Fruit fly (Drosophila melanogaster) whole organism, embryonic: ENCODE results near the gene fz.

Experiments
- Ada2b ChIP-seq: fragments of 200-800 bp; sonication (Bioruptor generic); IDR thresholded peaks from 2 replicates; pipeline ENCODE4 v1.3.6; 2022; ENCODE audit warnings: missing biosample characterization, missing genetic modification characterization
- Asciz ChIP-seq: fragments of 200-800 bp; sonication (Bioruptor generic); optimal IDR thresholded peaks from 2 replicates; lab custom pipeline; 2017; ENCODE audit warnings: missing biosample characterization, mild to moderate bottlenecking, missing genetic modification characterization, missing genetic modification reagents
- Awh ChIP-seq: fragments of 200-800 bp; sonication (Bioruptor generic); IDR thresholded peaks from 2 replicates; pipeline ENCODE4, ENCODE4 v1.3.6; 2022; ENCODE audit warnings: missing biosample characterization, missing genetic modification characterization
- B-H1 ChIP-seq: fragments of 200-800 bp; sonication (Bioruptor generic); IDR thresholded peaks from 3 replicates; pipeline ENCODE4 v1.3.6; 2022; ENCODE audit warnings: missing biosample characterization, missing genetic modification characterization
- Blimp-1 ChIP-seq: fragments of 200-800 bp; sonication (Bioruptor generic); optimal IDR thresholded peaks from 3 replicates; lab custom pipeline; 2018; ENCODE audit warnings: missing biosample characterization, missing genetic modification characterization, mild to moderate bottlenecking, moderate library complexity, missing genetic modification reagents
- CG10267 ChIP-seq: fragments of 200-800 bp; sonication (Bioruptor generic); optimal IDR thresholded peaks from 2 replicates; lab custom pipeline; 2018; ENCODE audit warnings: missing biosample characterization, mild to moderate bottlenecking, missing genetic modification characterization, moderate library complexity
- CG10979 ChIP-seq: fragments of 200-800 bp; sonication (Bioruptor generic); optimal IDR thresholded peaks from 2 replicates; lab custom pipeline; 2018; ENCODE audit warnings: missing biosample characterization, mild to moderate bottlenecking, missing genetic modification characterization, moderate library complexity
- CG11093 ChIP-seq: fragments of 200-800 bp; sonication (Bioruptor generic); IDR thresholded peaks from 3 replicates; pipeline ENCODE4 v1.3.6; 2022; ENCODE audit warnings: missing biosample characterization, missing genetic modification characterization
- CG13624 ChIP-seq: fragments of 200-800 bp; sonication (Bioruptor generic); optimal IDR thresholded peaks from 2 replicates; lab custom pipeline; 2016; ENCODE audit warnings: missing biosample characterization, missing genetic modification characterization
- CG16779 ChIP-seq: fragments of 200-800 bp; sonication (Bioruptor generic); IDR thresholded peaks from 2 replicates; pipeline ENCODE4 v1.3.6; 2022; ENCODE audit warnings: missing biosample characterization, missing genetic modification characterization
- CG18599 ChIP-seq: fragments of 200-800 bp; sonication (Bioruptor generic); optimal IDR thresholded peaks from 3 replicates; lab custom pipeline; 2017; ENCODE audit warnings: missing biosample characterization, missing genetic modification characterization, mild to moderate bottlenecking, moderate library complexity, missing genetic modification reagents
- CG2199 ChIP-seq: fragments of 200-800 bp; sonication (Bioruptor generic); IDR thresholded peaks from 3 replicates; pipeline ENCODE4 v1.3.6; 2022; ENCODE audit warnings: missing biosample characterization, missing genetic modification characterization
- CG2678 ChIP-seq: fragments of 200-800 bp; sonication (Bioruptor generic); optimal IDR thresholded peaks from 3 replicates; lab custom pipeline; 2019; ENCODE audit warnings: missing biosample characterization, mild to moderate bottlenecking, missing genetic modification characterization, moderate library complexity
- CG2712 ChIP-seq: fragments of 200-800 bp; optimal IDR thresholded peaks from 3 replicates; lab custom pipeline; 2019; ENCODE audit warnings: missing biosample characterization, mild to moderate bottlenecking, missing genetic modification characterization, moderate library complexity
- CG2889 ChIP-seq: fragments of 200-800 bp; sonication (Bioruptor generic); IDR thresholded peaks from 3 replicates; pipeline ENCODE4 v1.3.6; 2022; ENCODE audit warnings: missing biosample characterization, missing genetic modification characterization
- CG31441 ChIP-seq: fragments of 200-800 bp; sonication (Bioruptor generic); IDR thresholded peaks from 2 replicates; pipeline ENCODE4 v1.3.6; 2022; ENCODE audit warnings: missing biosample characterization, missing genetic modification characterization
- CG4282 ChIP-seq: fragments of 200-800 bp; sonication (Bioruptor generic); optimal IDR thresholded peaks from 2 replicates; lab custom pipeline; 2016; ENCODE audit warnings: missing biosample characterization, missing genetic modification characterization
- CG5180 ChIP-seq: fragments of 200-800 bp; sonication (Bioruptor generic); optimal IDR thresholded peaks from 3 replicates; lab custom pipeline; 2017; ENCODE audit warnings: missing biosample characterization, missing genetic modification characterization, mild to moderate bottlenecking, moderate library complexity, missing genetic modification reagents
- CG6791 ChIP-seq: fragments of 200-800 bp; sonication (Bioruptor generic); IDR thresholded peaks from 3 replicates; pipeline ENCODE4 v1.3.6; 2022; ENCODE audit warnings: missing biosample characterization, missing genetic modification characterization; ENCODE audit not compliant: partially characterized antibody
- CG6813 ChIP-seq: fragments of 200-800 bp; sonication (Bioruptor generic); optimal IDR thresholded peaks from 2 replicates; lab custom pipeline; 2017; ENCODE audit warnings: missing biosample characterization, missing genetic modification characterization, mild to moderate bottlenecking, moderate library complexity, missing genetic modification reagents
- CTCF ChIP-seq: fragments of 200-800 bp; sonication (Bioruptor generic); optimal IDR thresholded peaks from 2 replicates; lab custom pipeline; 2017; ENCODE audit warnings: missing biosample characterization, mild to moderate bottlenecking, missing genetic modification characterization, moderate library complexity
- D ChIP-seq, 2 experiments: fragments of 200-800 bp in 1 of 2; fragments of >200 bp in 1 of 2; sonication (Bioruptor generic) in 1 of 2; optimal IDR thresholded peaks; 2 replicates in 1 of 2; 3 replicates in 1 of 2; lab custom pipeline; 2017; ENCODE audit warnings: mild to moderate bottlenecking in 1 of 2, missing biosample characterization in 1 of 2, missing genetic modification characterization in 1 of 2, missing genetic modification reagents in 1 of 2
- D19A ChIP-seq: fragments of 200-800 bp; optimal IDR thresholded peaks from 3 replicates; lab custom pipeline; 2019; ENCODE audit warnings: missing biosample characterization, mild to moderate bottlenecking, missing genetic modification characterization, moderate library complexity
- Ets65A ChIP-seq: fragments of 200-800 bp; sonication (Bioruptor generic); peaks from one replicate; lab custom pipeline; 2016; ENCODE audit warnings: missing biosample characterization, missing genetic modification characterization
- Gsc ChIP-seq: fragments of 200-800 bp; sonication (Bioruptor generic); IDR thresholded peaks from 2 replicates; pipeline ENCODE4 v1.3.6; 2022; ENCODE audit warnings: missing biosample characterization, missing genetic modification characterization
- HLH3B ChIP-seq: fragments of 200-800 bp; sonication (Bioruptor generic); IDR thresholded peaks from 2 replicates; pipeline ENCODE4 v1.3.6; 2022; ENCODE audit warnings: missing biosample characterization, missing genetic modification characterization
- Hmr ChIP-seq: fragments of 200-800 bp; sonication (Bioruptor generic); optimal IDR thresholded peaks from 3 replicates; lab custom pipeline; 2017; ENCODE audit warnings: mild to moderate bottlenecking, missing biosample characterization, missing genetic modification reagents, missing genetic modification characterization
- Hr51 ChIP-seq, 2 experiments: fragments of 200-800 bp; sonication (Bioruptor generic); optimal IDR thresholded peaks; 2 replicates in 1 of 2; 3 replicates in 1 of 2; lab custom pipeline; 2016 to 2018; ENCODE audit warnings: missing biosample characterization in 2 of 2, missing genetic modification characterization in 2 of 2, mild to moderate bottlenecking in 1 of 2, moderate library complexity in 1 of 2
- Meics ChIP-seq: fragments of 200-800 bp; sonication (Bioruptor generic); optimal IDR thresholded peaks from 2 replicates; lab custom pipeline; 2017; ENCODE audit warnings: missing biosample characterization, mild to moderate bottlenecking, missing genetic modification characterization
- Xrp1 ChIP-seq: fragments of 200-800 bp; sonication (Bioruptor generic); IDR thresholded peaks from 2 replicates; pipeline ENCODE4 v1.3.6; 2022; ENCODE audit warnings: missing biosample characterization, missing genetic modification characterization
- chm ChIP-seq: fragments of 200-800 bp; sonication (Bioruptor generic); IDR thresholded peaks from 2 replicates; pipeline ENCODE4 v1.3.6; 2022; ENCODE audit warnings: missing biosample characterization, missing genetic modification characterization
- esg ChIP-seq: fragments of 200-800 bp; sonication (Bioruptor generic); conservative IDR thresholded peaks from 2 replicates; pipeline ENCODE4 v1.3.6; 2022; ENCODE audit warnings: missing biosample characterization, missing genetic modification characterization
- gce ChIP-seq: fragments of 200-800 bp; sonication (Bioruptor generic); IDR thresholded peaks from 3 replicates; pipeline ENCODE4 v1.3.6; 2022; ENCODE audit warnings: missing biosample characterization, missing genetic modification characterization
- hbn ChIP-seq: fragments of 200-800 bp; sonication (Bioruptor generic); IDR thresholded peaks from 2 replicates; pipeline ENCODE4 v1.3.6; 2022; ENCODE audit warnings: missing biosample characterization, missing genetic modification characterization; ENCODE audit not compliant: partially characterized antibody
- ken ChIP-seq: fragments of 200-800 bp; sonication (Bioruptor generic); IDR thresholded peaks from 3 replicates; pipeline ENCODE4 v1.3.6; 2022; ENCODE audit warnings: missing biosample characterization, missing genetic modification characterization
- lmd ChIP-seq: fragments of 200-800 bp; sonication (Bioruptor generic); IDR thresholded peaks from 2 replicates; pipeline ENCODE4 v1.3.6; 2022; ENCODE audit warnings: missing biosample characterization, missing genetic modification characterization
- nmo ChIP-seq: fragments of 200-800 bp; sonication (Bioruptor generic); optimal IDR thresholded peaks from 2 replicates; lab custom pipeline; 2018; ENCODE audit warnings: missing biosample characterization, mild to moderate bottlenecking, missing genetic modification characterization, moderate library complexity
- otp ChIP-seq: fragments of 200-800 bp; sonication (Bioruptor generic); IDR thresholded peaks from 3 replicates; pipeline ENCODE4, ENCODE4 v1.3.6; 2022; ENCODE audit warnings: missing biosample characterization, missing genetic modification characterization
- phol ChIP-seq: fragments of 200-800 bp; sonication (Bioruptor generic); optimal IDR thresholded peaks from 3 replicates; lab custom pipeline; 2018; ENCODE audit warnings: missing biosample characterization, mild to moderate bottlenecking, missing genetic modification characterization, moderate library complexity
- ranshi ChIP-seq: fragments of 200-800 bp; sonication (Bioruptor generic); IDR thresholded peaks from 2 replicates; pipeline ENCODE4 v1.3.6; 2022; ENCODE audit warnings: missing biosample characterization, missing genetic modification characterization
- row ChIP-seq: fragments of 200-800 bp; sonication (Bioruptor generic); IDR thresholded peaks from 3 replicates; pipeline ENCODE4 v1.3.6; 2022; ENCODE audit warnings: missing biosample characterization, missing genetic modification characterization
- run ChIP-seq: fragments of 200-800 bp; sonication (Bioruptor generic); optimal IDR thresholded peaks from 3 replicates; lab custom pipeline; 2018; ENCODE audit warnings: missing biosample characterization, mild to moderate bottlenecking, missing genetic modification characterization
- scrt ChIP-seq: fragments of 200-800 bp; sonication (Bioruptor generic); optimal IDR thresholded peaks from 2 replicates; lab custom pipeline; 2018; ENCODE audit warnings: missing biosample characterization, mild to moderate bottlenecking, missing genetic modification characterization, moderate library complexity
- sens ChIP-seq: fragments of 200-800 bp; sonication (Bioruptor generic); peaks from one replicate; lab custom pipeline; 2016; ENCODE audit warnings: missing biosample characterization, missing genetic modification characterization
- unpg ChIP-seq: fragments of 200-800 bp; sonication (Bioruptor generic); optimal IDR thresholded peaks from 3 replicates; lab custom pipeline; 2018; ENCODE audit warnings: missing biosample characterization, mild to moderate bottlenecking, missing genetic modification characterization, moderate library complexity
- vvl ChIP-seq: fragments of 200-800 bp; sonication (Bioruptor generic); IDR thresholded peaks from 2 replicates; pipeline ENCODE4 v1.3.6; 2022; ENCODE audit warnings: missing biosample characterization, missing genetic modification characterization
- zf30C ChIP-seq: fragments of 200-800 bp; sonication (Bioruptor generic); optimal IDR thresholded peaks from 3 replicates; lab custom pipeline; 2018; ENCODE audit warnings: missing biosample characterization, mild to moderate bottlenecking, missing genetic modification characterization

The fz gene

dm6 chr3L:14359815-14360719, 85.9 kb downstream of the fz start (continued):
- TF ChIP-seq CG6791: 0 out of 3 replicates have a peak, but pooled peaks have one; percentile 28
- peak; percentile 16 for TF ChIP-seq scrt (GFP tag; lab: Kevin White, UChicago)
- TF ChIP-seq HLH3B (GFP tag; lab: Robert Waterston, UW): 0 out of 2 replicates have a peak, but pooled peaks have one; percentile 9
- no peak for TF ChIP-seq hbn (GFP tag; lab: Robert Waterston, UW)
- TF ChIP-seq CG10267 (tag; lab: Kevin White, UChicago): peak; percentile 18
- TF ChIP-seq CG2678: peak; percentile 45
- peak; percentile 45 for TF ChIP-seq D19A (tag; lab: Kevin White, UChicago)
- TF ChIP-seq Hmr (GFP tag; lab: Kevin White, UChicago): peak; percentile 7
- TF ChIP-seq CG2199 (GFP tag; lab: Robert Waterston, UW): 0 out of 3 replicates have a peak, but pooled peaks have one; percentile 45
- TF ChIP-seq CG5180: no peak
- TF ChIP-seq Ada2b (GFP tag; lab: Robert Waterston, UW): peak; percentile 11; the same call in 1 of the 2 replicates
- peak; percentile 18; the same call in 1 of the 2 replicates for TF ChIP-seq Awh (GFP tag; lab: Robert Waterston, UW)
- peak; percentile 20; the same call in 1 of the 2 replicates for TF ChIP-seq Xrp1
- 0 out of 2 replicates have a peak, but pooled peaks have one; percentile 10 for TF ChIP-seq esg (GFP tag; lab: Robert Waterston, UW)
- peak in 1 of 2 experiments; percentile 1 for TF ChIP-seq Hr51 (GFP tag; optimal IDR thresholded peaks at IDR 0.05; lab: Kevin White, UChicago)
- TF ChIP-seq Blimp-1 (GFP tag; lab: Kevin White, UChicago): peak; percentile 38
- peak; percentile 32; the same call in 1 of the 2 replicates for TF ChIP-seq vvl
- TF ChIP-seq CG31441 (GFP tag; lab: Robert Waterston, UW): peak; percentile 54; the same call in 1 of the 2 replicates
- peak; percentile 66 for TF ChIP-seq sens (GFP tag; lab: Kevin White, UChicago)
- TF ChIP-seq Gsc (GFP tag; lab: Robert Waterston, UW): no peak
- 0 out of 2 replicates have a peak, but pooled peaks have one; percentile 12 for TF ChIP-seq ranshi
- 0 out of 3 replicates have a peak, but pooled peaks have one; percentile 32 for TF ChIP-seq otp (GFP tag; lab: Robert Waterston, UW)
- no peak for TF ChIP-seq CG4282 (GFP tag; lab: Kevin White, UChicago)
- TF ChIP-seq unpg (GFP tag; lab: Kevin White, UChicago): peak; percentile 20
- peak; percentile 24 for TF ChIP-seq phol (tag; lab: Kevin White, UChicago)
- TF ChIP-seq gce: 0 out of 3 replicates have a peak, but pooled peaks have one; percentile 9
- 0 out of 2 replicates have a peak, but pooled peaks have one; percentile 24 for TF ChIP-seq CG16779 (GFP tag; lab: Robert Waterston, UW)
- peak; percentile 37 for TF ChIP-seq CG6813
- TF ChIP-seq CG2889 (GFP tag; lab: Robert Waterston, UW): no peak
- no peak for TF ChIP-seq D (optimal IDR thresholded peaks at IDR 0.05; lab: Kevin White, UChicago)
- peak; percentile 9 for TF ChIP-seq D (GFP tag; optimal IDR thresholded peaks at IDR 0.05; lab: Kevin White, UChicago)
- TF ChIP-seq CG10979 (tag; lab: Kevin White, UChicago): peak; percentile 32
- TF ChIP-seq CG18599: peak; percentile 53
- TF ChIP-seq row (GFP tag; lab: Robert Waterston, UW): peak; percentile 31; the same call in 2 of the 3 replicates
- peak; percentile 44; the same call in 1 of the 3 replicates for TF ChIP-seq ken (GFP tag; lab: Robert Waterston, UW)
- no peak for TF ChIP-seq CG13624
- TF ChIP-seq lmd (GFP tag; lab: Robert Waterston, UW): 0 out of 2 replicates have a peak, but pooled peaks have one; percentile 19
- TF ChIP-seq zf30C (GFP tag; lab: Kevin White, UChicago): no peak
- peak; percentile 89 for TF ChIP-seq CTCF (GFP tag; lab: Kevin White, UChicago)
- peak; percentile 11 for TF ChIP-seq Ets65A
- peak; percentile 36 for TF ChIP-seq nmo (GFP tag; lab: Kevin White, UChicago)
- no peak for TF ChIP-seq CG11093 (GFP tag; lab: Robert Waterston, UW)
- peak; percentile 14 for TF ChIP-seq Meics (GFP tag; lab: Kevin White, UChicago)
- peak; percentile 19 for TF ChIP-seq Asciz (GFP tag; lab: Kevin White, UChicago)
- 0 out of 2 replicates have a peak, but pooled peaks have one; percentile 29 for TF ChIP-seq chm (GFP tag; lab: Robert Waterston, UW)
- TF ChIP-seq run (tag; lab: Kevin White, UChicago): no peak
- peak; percentile 55 for TF ChIP-seq CG2712 (tag; lab: Kevin White, UChicago)
- no peak for TF ChIP-seq B-H1 (GFP tag; lab: Robert Waterston, UW)
